Fruit fly (Drosophila melanogaster) whole organism, embryonic: ENCODE data around the gene Gr33a.

Source experiments
- CG10209 ChIP-seq: fragments of 200-800 bp; sonication (Bioruptor generic); optimal IDR thresholded peaks from 3 replicates; lab custom pipeline; 2017; ENCODE audit warnings: missing biosample characterization, mild to moderate bottlenecking, missing genetic modification characterization, missing genetic modification reagents
- CG12942 ChIP-seq: fragments of 200-800 bp; sonication (Bioruptor generic); optimal IDR thresholded peaks from 3 replicates; lab custom pipeline; 2016; ENCODE audit warnings: missing biosample characterization, missing genetic modification characterization
- CG13424 ChIP-seq: fragments of 200-800 bp; sonication (Bioruptor generic); optimal IDR thresholded peaks from 2 replicates; lab custom pipeline; 2019; ENCODE audit warnings: missing biosample characterization, mild to moderate bottlenecking, missing genetic modification characterization, moderate library complexity
- CG13624 ChIP-seq: fragments of 200-800 bp; sonication (Bioruptor generic); optimal IDR thresholded peaks from 2 replicates; lab custom pipeline; 2016; ENCODE audit warnings: missing biosample characterization, missing genetic modification characterization
- CG14050 ChIP-seq: fragments of 200-800 bp; sonication (Bioruptor generic); IDR thresholded peaks from 3 replicates; pipeline ENCODE4 v1.3.6; 2022; ENCODE audit warnings: missing biosample characterization, missing genetic modification characterization
- CG16815 ChIP-seq: fragments of 200-800 bp; sonication (Bioruptor generic); optimal IDR thresholded peaks from 3 replicates; lab custom pipeline; 2017; ENCODE audit warnings: missing biosample characterization, mild to moderate bottlenecking, missing genetic modification characterization
- CG17186 ChIP-seq: fragments of 200-800 bp; sonication (Bioruptor generic); optimal IDR thresholded peaks from 3 replicates; lab custom pipeline; 2017; ENCODE audit warnings: missing biosample characterization, missing genetic modification reagents, missing genetic modification characterization
- CG17328 ChIP-seq: fragments of 200-800 bp; sonication (Bioruptor generic); IDR thresholded peaks from 2 replicates; pipeline ENCODE4 v1.3.6; 2022; ENCODE audit warnings: missing biosample characterization, missing genetic modification characterization
- CG2129 ChIP-seq: fragments of 200-800 bp; sonication (Bioruptor generic); IDR thresholded peaks from 2 replicates; pipeline ENCODE4 v1.3.6; 2022; ENCODE audit warnings: missing biosample characterization, missing genetic modification characterization; ENCODE audit not compliant: partially characterized antibody
- CG3407 ChIP-seq: fragments of 200-800 bp; sonication (Bioruptor generic); optimal IDR thresholded peaks from 2 replicates; lab custom pipeline; 2018; ENCODE audit warnings: missing biosample characterization, mild to moderate bottlenecking, missing genetic modification characterization
- CG4424 ChIP-seq: fragments of 200-800 bp; sonication (Bioruptor generic); optimal IDR thresholded peaks from 3 replicates; lab custom pipeline; 2016; ENCODE audit warnings: missing biosample characterization, missing genetic modification characterization
- CG7372 ChIP-seq: fragments of 200-800 bp; sonication (Bioruptor generic); IDR thresholded peaks from 2 replicates; pipeline ENCODE4 v1.3.6; 2022; ENCODE audit warnings: missing biosample characterization, missing genetic modification characterization
- CG7745 ChIP-seq: fragments of 200-800 bp; sonication (Bioruptor generic); optimal IDR thresholded peaks from 2 replicates; lab custom pipeline; 2018; ENCODE audit warnings: missing biosample characterization, mild to moderate bottlenecking, missing genetic modification characterization, moderate library complexity
- CG8281 ChIP-seq: fragments of 200-800 bp; sonication (Bioruptor generic); optimal IDR thresholded peaks from 2 replicates; lab custom pipeline; 2018; ENCODE audit warnings: missing biosample characterization, mild to moderate bottlenecking, missing genetic modification characterization, moderate library complexity
- CG9876 ChIP-seq: fragments of 200-800 bp; sonication (Bioruptor generic); optimal IDR thresholded peaks from 2 replicates; lab custom pipeline; 2016; ENCODE audit warnings: missing biosample characterization, missing genetic modification characterization
- Camta ChIP-seq: fragments of 200-800 bp; sonication (Bioruptor generic); optimal IDR thresholded peaks from 2 replicates; lab custom pipeline; 2016; ENCODE audit warnings: missing biosample characterization, missing genetic modification characterization
- Dref ChIP-seq: fragments of 200-800 bp; sonication (Bioruptor generic); IDR thresholded peaks from 2 replicates; pipeline ENCODE4 v1.3.6; 2022; ENCODE audit warnings: missing biosample characterization, missing genetic modification characterization
- E2f1 ChIP-seq: fragments of 200-800 bp; sonication (Bioruptor generic); IDR thresholded peaks from 2 replicates; pipeline ENCODE4 v1.3.6; 2022; ENCODE audit warnings: missing biosample characterization, missing genetic modification characterization
- Gug ChIP-seq: fragments of 200-800 bp; sonication (Bioruptor generic); IDR thresholded peaks from 4 replicates; pipeline ENCODE4 v1.3.6; 2022; ENCODE audit warnings: missing biosample characterization, missing genetic modification characterization
- H15 ChIP-seq: fragments of 200-800 bp; sonication (Bioruptor generic); IDR thresholded peaks from 3 replicates; pipeline ENCODE4 v1.3.6; 2022; ENCODE audit warnings: missing biosample characterization, missing genetic modification characterization
- HHEX ChIP-seq: fragments of 200-800 bp; sonication (Bioruptor generic); optimal IDR thresholded peaks from 3 replicates; lab custom pipeline; 2017; ENCODE audit warnings: missing biosample characterization, mild to moderate bottlenecking, missing genetic modification characterization, missing genetic modification reagents
- Optix ChIP-seq: fragments of 200-800 bp; sonication (Bioruptor generic); IDR thresholded peaks from 3 replicates; pipeline ENCODE4 v1.3.6; 2022; ENCODE audit warnings: missing biosample characterization, missing genetic modification characterization
- TFAM ChIP-seq: fragments of 200-800 bp; sonication (Bioruptor generic); optimal IDR thresholded peaks from 2 replicates; lab custom pipeline; 2017; ENCODE audit warnings: missing biosample characterization, missing genetic modification characterization, inconsistent platforms
- Taf1 ChIP-seq: fragments of 200-800 bp; sonication (Bioruptor generic); IDR thresholded peaks from 2 replicates; pipeline ENCODE4 v1.3.6; 2022; ENCODE audit warnings: missing biosample characterization, missing genetic modification characterization
- Xbp1 ChIP-seq: fragments of 200-800 bp; sonication (Bioruptor generic); optimal IDR thresholded peaks from 3 replicates; lab custom pipeline; 2016; ENCODE audit warnings: missing biosample characterization, mild to moderate bottlenecking, missing genetic modification characterization
- abd-A ChIP-seq: fragments of 200-800 bp; sonication (Bioruptor generic); optimal IDR thresholded peaks from 3 replicates; lab custom pipeline; 2019; ENCODE audit warnings: missing biosample characterization, mild to moderate bottlenecking, missing genetic modification characterization, moderate library complexity
- al ChIP-seq: fragments of 200-800 bp; sonication (Bioruptor generic); IDR thresholded peaks from 2 replicates; pipeline ENCODE4 v1.3.6; 2022; ENCODE audit warnings: missing biosample characterization, missing genetic modification characterization
- amos ChIP-seq: fragments of 200-800 bp; sonication (Bioruptor generic); IDR thresholded peaks from 2 replicates; pipeline ENCODE4 v1.3.6; 2022; ENCODE audit warnings: missing biosample characterization, missing genetic modification characterization; ENCODE audit not compliant: partially characterized antibody
- bcd ChIP-seq: fragments of 200-800 bp; sonication (Bioruptor generic); optimal IDR thresholded peaks from 2 replicates; lab custom pipeline; 2017; ENCODE audit warnings: missing biosample characterization, mild to moderate bottlenecking, missing genetic modification characterization
- crc ChIP-seq: fragments of 200-800 bp; sonication (Bioruptor generic); optimal IDR thresholded peaks from 2 replicates; lab custom pipeline; 2016; ENCODE audit warnings: missing biosample characterization, missing genetic modification characterization
- croc ChIP-seq: fragments of 200-800 bp; sonication (Bioruptor generic); conservative IDR thresholded peaks from 3 replicates; pipeline ENCODE4 v1.3.6; 2022; ENCODE audit warnings: missing biosample characterization, missing genetic modification characterization
- dpn ChIP-seq, 2 experiments: fragments of 200-800 bp; sonication (Bioruptor generic); optimal IDR thresholded peaks; 3 replicates each; lab custom pipeline; 2016; ENCODE audit warnings: missing biosample characterization in 2 of 2, missing genetic modification characterization in 2 of 2
- gce ChIP-seq: fragments of 200-800 bp; sonication (Bioruptor generic); IDR thresholded peaks from 3 replicates; pipeline ENCODE4 v1.3.6; 2022; ENCODE audit warnings: missing biosample characterization, missing genetic modification characterization
- her ChIP-seq: fragments of 200-800 bp; sonication (Bioruptor generic); optimal IDR thresholded peaks from 2 replicates; lab custom pipeline; 2016; ENCODE audit warnings: missing biosample characterization, missing genetic modification characterization
- hkb ChIP-seq, 2 experiments: fragments of 200-800 bp in 1 of 2; fragments of >200 bp in 1 of 2; sonication (Bioruptor generic) in 1 of 2; IDR thresholded peaks in 1 of 2; optimal IDR thresholded peaks in 1 of 2; 2 replicates each; pipeline versions ENCODE4 v1.3.6 to Lab custom; 2017 to 2022; ENCODE audit warnings: missing biosample characterization in 1 of 2, missing genetic modification characterization in 1 of 2
- lola ChIP-seq, 3 experiments: fragments of >200 bp in 2 of 3; fragments of 200-800 bp in 1 of 3; sonication (Bioruptor generic) in 1 of 3; optimal IDR thresholded peaks; 2 replicates each; lab custom pipeline; 2017 to 2019; ENCODE audit warnings: missing biosample characterization in 3 of 3, missing genetic modification characterization in 3 of 3, mild to moderate bottlenecking in 1 of 3, moderate library complexity in 1 of 3
- lov ChIP-seq, 2 experiments: fragments of 200-800 bp in 1 of 2; fragments of >200 bp in 1 of 2; sonication (Bioruptor generic) in 1 of 2; IDR thresholded peaks in 1 of 2; optimal IDR thresholded peaks in 1 of 2; 2 replicates in 1 of 2; 3 replicates in 1 of 2; pipeline versions ENCODE4 v1.3.6 to Lab custom; 2017 to 2022; ENCODE audit warnings: missing biosample characterization in 1 of 2, missing genetic modification characterization in 1 of 2
- mirr ChIP-seq: fragments of 200-800 bp; sonication (Bioruptor generic); optimal IDR thresholded peaks from 3 replicates; lab custom pipeline; 2018; ENCODE audit warnings: missing biosample characterization, mild to moderate bottlenecking, missing genetic modification characterization
- nau ChIP-seq: fragments of 200-800 bp; sonication (Bioruptor generic); optimal IDR thresholded peaks from 3 replicates; lab custom pipeline; 2017; ENCODE audit warnings: missing biosample characterization, mild to moderate bottlenecking, missing genetic modification characterization, missing genetic modification reagents
- onecut ChIP-seq: fragments of 200-800 bp; sonication (Bioruptor generic); IDR thresholded peaks from 2 replicates; pipeline ENCODE4 v1.3.6; 2022; ENCODE audit warnings: missing biosample characterization, missing genetic modification characterization
- otp ChIP-seq: fragments of 200-800 bp; sonication (Bioruptor generic); IDR thresholded peaks from 3 replicates; pipeline ENCODE4, ENCODE4 v1.3.6; 2022; ENCODE audit warnings: missing biosample characterization, missing genetic modification characterization
- psq ChIP-seq: fragments of 200-800 bp; sonication (Bioruptor generic); optimal IDR thresholded peaks from 2 replicates; lab custom pipeline; 2017; ENCODE audit warnings: missing biosample characterization, missing genetic modification characterization
- ro ChIP-seq: fragments of 200-800 bp; sonication (Bioruptor generic); IDR thresholded peaks from 2 replicates; pipeline ENCODE4 v1.3.6; 2022; ENCODE audit warnings: missing biosample characterization, missing genetic modification characterization
- seq ChIP-seq: fragments of 200-800 bp; sonication (Bioruptor generic); IDR thresholded peaks from 2 replicates; pipeline ENCODE4 v1.3.6; 2022; ENCODE audit warnings: missing biosample characterization, missing genetic modification characterization
- shn ChIP-seq: fragments of 200-800 bp; sonication (Bioruptor generic); optimal IDR thresholded peaks from 3 replicates; lab custom pipeline; 2016; ENCODE audit warnings: missing biosample characterization, missing genetic modification characterization
- stc ChIP-seq: fragments of 200-800 bp; sonication (Bioruptor generic); IDR thresholded peaks from 2 replicates; pipeline ENCODE4 v1.3.6; 2022; ENCODE audit warnings: missing biosample characterization, missing genetic modification characterization
- zfh1 ChIP-seq: fragments of 200-800 bp; sonication (Bioruptor generic); IDR thresholded peaks from 3 replicates; pipeline ENCODE4 v1.3.6; 2022; ENCODE audit warnings: missing biosample characterization, missing genetic modification characterization

The Gr33a gene

dm6 chr2L:12103231-12104210 lies 34.3 kb upstream of the Gr33a start, which contains the start of the genes Patsas and ThrRS (continued):
- TF ChIP-seq Xbp1 = peak; percentile 92
- TF ChIP-seq gce (GFP tag; lab: Robert Waterston, UW) = peak; percentile 54; the same call in 2 of the 3 replicates
- peak; percentile 72 for TF ChIP-seq CG9876
- peak; percentile 73; the same call in 3 of the 4 replicates for TF ChIP-seq Gug (GFP tag; lab: Robert Waterston, UW)
- TF ChIP-seq mirr (GFP tag; lab: Kevin White, UChicago) = no peak
- TF ChIP-seq bcd = peak; percentile 87
- TF ChIP-seq CG8281 (tag; lab: Kevin White, UChicago) = peak; percentile 68
- no peak for TF ChIP-seq TFAM (GFP tag; lab: Kevin White, UChicago)
- peak; percentile 71; the same call in 2 of the 3 replicates for TF ChIP-seq otp
- peak; percentile 76 for TF ChIP-seq CG17328 (GFP tag; lab: Robert Waterston, UW)
- peak; percentile 76 for TF ChIP-seq shn (GFP tag; lab: Kevin White, UChicago)
- TF ChIP-seq CG10209 (GFP tag; lab: Kevin White, UChicago) = peak; percentile 86
- peak; percentile 7 for TF ChIP-seq her (GFP tag; lab: Kevin White, UChicago)
- no peak for TF ChIP-seq CG2129
- TF ChIP-seq CG13624 (GFP tag; lab: Kevin White, UChicago) = peak; percentile 78
- peak; percentile 87 for TF ChIP-seq CG4424 (GFP tag; lab: Kevin White, UChicago)
- TF ChIP-seq ro = no peak
- peak; percentile 97 for TF ChIP-seq hkb (optimal IDR thresholded peaks at IDR 0.05; lab: Kevin White, UChicago)
- peak; percentile 81 for TF ChIP-seq hkb (GFP tag; IDR thresholded peaks at IDR 0.05; lab: Robert Waterston, UW)
- TF ChIP-seq Camta (GFP tag; lab: Kevin White, UChicago) = peak; percentile 61
- no peak for TF ChIP-seq CG17186
- peak in 1 of 3 experiments; percentile 85 for TF ChIP-seq lola (GFP tag; optimal IDR thresholded peaks at IDR 0.05; lab: Kevin White, UChicago)
- peak; percentile 78 for TF ChIP-seq croc (GFP tag; lab: Robert Waterston, UW)
- TF ChIP-seq CG7372 = peak; percentile 82
- peak; percentile 91 for TF ChIP-seq CG13424
- peak; percentile 43 for TF ChIP-seq crc
- TF ChIP-seq CG12942 = peak; percentile 86
- peak; percentile 33; the same call in 1 of the 2 replicates for TF ChIP-seq Dref (GFP tag; lab: Robert Waterston, UW)
- TF ChIP-seq CG16815 = peak; percentile 87
- TF ChIP-seq al (GFP tag; lab: Robert Waterston, UW) = peak; percentile 87
- peak; percentile 78 for TF ChIP-seq zfh1 (GFP tag; lab: Robert Waterston, UW)
- TF ChIP-seq CG7745 (tag; lab: Kevin White, UChicago) = peak; percentile 99
- TF ChIP-seq amos = 0 out of 2 replicates have a peak, but pooled peaks have one; percentile 15
- TF ChIP-seq seq (GFP tag; lab: Robert Waterston, UW) = peak; percentile 82
- peak; percentile 81 for TF ChIP-seq HHEX (GFP tag; lab: Kevin White, UChicago)
- no peak for TF ChIP-seq nau (GFP tag; lab: Kevin White, UChicago)
- TF ChIP-seq Taf1 (GFP tag; lab: Robert Waterston, UW) = peak; percentile 57; the same call in 1 of the 2 replicates
- TF ChIP-seq onecut (GFP tag; lab: Robert Waterston, UW) = peak; percentile 97
- TF ChIP-seq lov (optimal IDR thresholded peaks at IDR 0.05; lab: Kevin White, UChicago) = no peak
- 0 out of 3 replicates have a peak, but pooled peaks have one; percentile 15 for TF ChIP-seq lov (GFP tag; IDR thresholded peaks at IDR 0.05; lab: Robert Waterston, UW)
- TF ChIP-seq psq (GFP tag; lab: Kevin White, UChicago) = peak; percentile 69
- no peak for TF ChIP-seq CG3407 (GFP tag; lab: Kevin White, UChicago)
- peak; percentile 71 for TF ChIP-seq CG14050 (GFP tag; lab: Robert Waterston, UW)
- peak; percentile 71 to 90 for TF ChIP-seq dpn (GFP tag; optimal IDR thresholded peaks at IDR 0.05; lab: Kevin White, UChicago)
- TF ChIP-seq Optix (GFP tag; lab: Robert Waterston, UW) = peak; percentile 53; the same call in 1 of the 3 replicates
- no peak for TF ChIP-seq abd-A (tag; lab: Kevin White, UChicago)
- TF ChIP-seq stc (GFP tag; lab: Robert Waterston, UW) = peak; percentile 65
- TF ChIP-seq E2f1 (GFP tag; lab: Robert Waterston, UW) = peak; percentile 81
- peak; percentile 76; the same call in 2 of the 3 replicates for TF ChIP-seq H15 (GFP tag; lab: Robert Waterston, UW)
